Worm (Caenorhabditis elegans): Measurements from ENCODE around the gene R04E5.8.

Gene R04E5.8

DNA sequence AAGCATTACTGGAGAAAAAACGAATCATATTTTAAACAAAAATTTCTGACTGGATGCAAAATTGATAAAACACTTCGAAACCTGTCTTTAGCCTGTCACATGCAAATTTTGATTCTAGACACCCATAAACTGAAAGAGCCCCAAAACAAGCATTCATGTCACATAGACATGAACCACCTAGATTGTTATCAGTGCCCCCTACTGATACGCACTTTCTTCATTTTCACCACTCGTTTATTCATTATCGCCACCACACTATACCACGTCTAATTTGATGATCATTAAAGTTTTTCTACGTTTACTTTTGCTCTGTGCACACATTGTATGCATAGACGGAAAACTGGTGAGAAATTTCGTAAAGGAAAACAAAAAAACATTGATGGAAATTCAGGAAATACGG lies 6.0 kb upstream of the R04E5.8 start, which contains the start of gene cnnm-2:
Gene cnnm-2 (plus strand): TSS at position 190 of the 400 bp plus-strand sequence.
- TF ChIP-seq zip-8 (tag; optimal IDR thresholded peaks at IDR 0.05) (no peak), M03D4.4 (tag; optimal IDR thresholded peaks at IDR 0.05) (no peak), elt-1 (tag; optimal IDR thresholded peaks at IDR 0.05; ENCODE audit: borderline replicate concordance, insufficient read depth) (no peak), nhr-237 (tag; optimal IDR thresholded peaks at IDR 0.05) (no peak), snpc-4 (tag; optimal IDR thresholded peaks at IDR 0.05) (no peak), ztf-11 (tag; optimal IDR thresholded peaks at IDR 0.05) (no peak), pha-4 (tag; optimal IDR thresholded peaks at IDR 0.05) (no peak), sem-2 (GFP tag; optimal IDR thresholded peaks at IDR 0.05) (no peak), nhr-12 (tag; optimal IDR thresholded peaks at IDR 0.05) (no peak), unc-120 (tag; optimal IDR thresholded peaks at IDR 0.05; ENCODE audit: poor library complexity, severe bottlenecking) (no peak), bed-3 (GFP tag; optimal IDR thresholded peaks at IDR 0.05) (no peak), drap-1 (GFP tag; optimal IDR thresholded peaks at IDR 0.05) (no peak), tbx-8 (GFP tag; optimal IDR thresholded peaks at IDR 0.05) (no peak), mep-1 (tag; optimal IDR thresholded peaks at IDR 0.05) (no peak), lin-13 (tag; optimal IDR thresholded peaks at IDR 0.05) (no peak), mls-2 (tag; optimal IDR thresholded peaks at IDR 0.05) (no peak)

DNA sequence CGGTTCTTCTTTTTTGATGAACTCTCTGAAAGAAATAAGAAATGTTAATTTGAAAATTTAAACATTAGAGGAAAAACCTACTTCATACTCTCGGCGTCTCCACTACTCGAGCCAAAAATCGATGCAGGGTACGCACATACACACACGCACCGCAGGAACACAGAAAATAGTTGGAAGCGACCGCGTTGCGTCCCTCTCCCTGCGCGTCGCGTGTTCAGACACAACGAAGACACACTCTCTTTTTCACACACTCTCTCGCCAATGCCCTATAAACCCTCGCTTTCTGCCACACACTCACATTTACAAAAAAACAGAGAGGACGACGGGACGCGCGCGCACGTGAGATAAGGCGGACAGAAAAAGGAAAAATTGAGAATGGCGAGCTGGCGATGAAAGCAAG lies 5.0 kb upstream of the R04E5.8 start, which contains the start of gene R04E5.9:
Gene R04E5.9 (minus strand): TSS at position 235 of the 400 bp plus-strand sequence.
- TF ChIP-seq ceh-43 (GFP tag; optimal IDR thresholded peaks at IDR 0.05) (no peak), mab-5 (tag; optimal IDR thresholded peaks at IDR 0.05) (no peak), nhr-12 (tag; optimal IDR thresholded peaks at IDR 0.05) (no peak), nhr-76 (tag; optimal IDR thresholded peaks at IDR 0.05) (no peak), nhr-28 (tag; optimal IDR thresholded peaks at IDR 0.05) (no peak), unc-39 (tag; optimal IDR thresholded peaks at IDR 0.05) (no peak), nhr-2 (tag; optimal IDR thresholded peaks at IDR 0.05) (no peak), sptf-1 (tag; optimal IDR thresholded peaks at IDR 0.05) (peak; percentile 76), nhr-237 (tag; optimal IDR thresholded peaks at IDR 0.05) (peak; percentile 64), mep-1 (tag; optimal IDR thresholded peaks at IDR 0.05) (peak; percentile 56), unc-120 (tag; optimal IDR thresholded peaks at IDR 0.05; ENCODE audit: poor library complexity, severe bottlenecking) (peak; percentile 69), cnd-1 (tag; optimal IDR thresholded peaks at IDR 0.05) (peak; percentile 54), lsy-2 (tag; optimal IDR thresholded peaks at IDR 0.05) (peak; percentile 26), tbx-8 (GFP tag; optimal IDR thresholded peaks at IDR 0.05) (no peak), ceh-39 (tag; optimal IDR thresholded peaks at IDR 0.05) (peak; percentile 66), unc-62 (GFP tag; optimal IDR thresholded peaks at IDR 0.05) (peak; percentile 48), sem-2 (GFP tag; optimal IDR thresholded peaks at IDR 0.05) (no peak), ztf-11 (tag; optimal IDR thresholded peaks at IDR 0.05) (no peak), bed-3 (GFP tag; optimal IDR thresholded peaks at IDR 0.05) (no peak), zip-8 (tag; optimal IDR thresholded peaks at IDR 0.05) (no peak), ceh-83 (GFP tag; optimal IDR thresholded peaks at IDR 0.05) (peak; percentile 29), M03D4.4 (tag; optimal IDR thresholded peaks at IDR 0.05) (peak; percentile 29), drap-1 (GFP tag; optimal IDR thresholded peaks at IDR 0.05) (peak; percentile 20), elt-1 (tag; optimal IDR thresholded peaks at IDR 0.05; ENCODE audit: borderline replicate concordance, insufficient read depth) (no peak), elt-3 (tag; optimal IDR thresholded peaks at IDR 0.05) (no peak), pha-4 (tag; optimal IDR thresholded peaks at IDR 0.05) (peak; percentile 75), ces-1 (GFP tag; optimal IDR thresholded peaks at IDR 0.05) (peak; percentile 56), blmp-1 (tag; optimal IDR thresholded peaks at IDR 0.05) (no peak), hlh-1 (tag; optimal IDR thresholded peaks at IDR 0.05) (peak; percentile 50), lin-32 (GFP tag; optimal IDR thresholded peaks at IDR 0.05) (no peak), mls-2 (tag; optimal IDR thresholded peaks at IDR 0.05) (no peak), ham-2 (GFP tag; optimal IDR thresholded peaks at IDR 0.05) (peak; percentile 1), flh-1 (GFP tag; optimal IDR thresholded peaks at IDR 0.05) (no peak), lin-13 (tag; optimal IDR thresholded peaks at IDR 0.05) (peak; percentile 30), snpc-4 (tag; optimal IDR thresholded peaks at IDR 0.05) (no peak)

DNA sequence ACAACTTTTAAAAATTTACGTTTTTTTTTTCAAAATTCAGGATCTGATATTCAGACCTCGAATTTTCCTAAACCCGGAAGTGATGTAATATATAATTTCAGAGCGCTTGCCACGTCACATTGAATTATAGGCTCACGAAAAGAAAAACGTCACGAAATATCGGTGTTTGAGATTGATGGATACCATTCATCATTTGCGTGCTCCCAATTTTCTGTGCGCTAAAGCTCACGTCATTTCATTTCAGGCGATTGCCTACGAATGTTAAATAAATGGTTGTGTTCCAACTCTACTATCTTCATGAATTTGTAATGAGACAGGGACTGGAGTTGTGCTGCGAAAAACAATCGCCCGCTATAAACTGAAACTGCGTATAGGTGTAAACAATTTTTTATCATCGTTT lies 2.8 kb upstream of the R04E5.8 start:
- TF ChIP-seq unc-62 (GFP tag; optimal IDR thresholded peaks at IDR 0.05) = no peak
- no peak for TF ChIP-seq bed-3 (GFP tag; optimal IDR thresholded peaks at IDR 0.05)
- TF ChIP-seq ceh-39 (tag; optimal IDR thresholded peaks at IDR 0.05) = no peak
- no peak for TF ChIP-seq flh-1 (GFP tag; optimal IDR thresholded peaks at IDR 0.05)
- TF ChIP-seq nhr-76 (tag; optimal IDR thresholded peaks at IDR 0.05) = no peak
- TF ChIP-seq lsy-2 (tag; optimal IDR thresholded peaks at IDR 0.05) = no peak
- no peak for TF ChIP-seq blmp-1 (tag; optimal IDR thresholded peaks at IDR 0.05)
- no peak for TF ChIP-seq sptf-1 (tag; optimal IDR thresholded peaks at IDR 0.05)
- no peak for TF ChIP-seq unc-120 (tag; optimal IDR thresholded peaks at IDR 0.05; ENCODE audit: poor library complexity, severe bottlenecking)
